Worm (Caenorhabditis elegans): ENCODE measurements around the gene dhhc-1.

ce11 chrX:15104963-15105493 is 4.8 kb upstream of the dhhc-1 start:
- no peak for TF ChIP-seq K09A11.1 (tag; optimal IDR thresholded peaks at IDR 0.05; ENCODE audit: insufficient read depth)
- no peak for TF ChIP-seq sox-2 (GFP tag; IDR thresholded peaks at IDR 0.05)
- TF ChIP-seq hlh-15 (tag; optimal IDR thresholded peaks at IDR 0.05), result no peak
- TF ChIP-seq ceh-34 (tag; optimal IDR thresholded peaks at IDR 0.05), result no peak
- no peak for TF ChIP-seq K02D7.2 (tag; optimal IDR thresholded peaks at IDR 0.05)
- no peak for TF ChIP-seq ahr-1 (tag; optimal IDR thresholded peaks at IDR 0.05)
